Worm (Caenorhabditis elegans): ENCODE results near the gene mutd-1.

ce11 chrIV:7149020-7149601 is 15.2 kb upstream of the mutd-1 start, which contains the start of gene C34D4.4:
- TF ChIP-seq nhr-237 (tag; optimal IDR thresholded peaks at IDR 0.05) = no peak
- no peak for TF ChIP-seq pha-4 (tag; optimal IDR thresholded peaks at IDR 0.05)
- TF ChIP-seq elt-1 (tag; optimal IDR thresholded peaks at IDR 0.05; ENCODE audit: borderline replicate concordance, insufficient read depth) = no peak
- no peak for TF ChIP-seq snpc-4 (tag; optimal IDR thresholded peaks at IDR 0.05)
